Fruit fly (Drosophila melanogaster) whole organism, adult: Measurements from ENCODE around the gene Tango14.

Source experiments
- CG14711 ChIP-seq: fragments of 200-800 bp; sonication (Bioruptor generic); optimal IDR thresholded peaks from 2 replicates; lab custom pipeline; 2018; ENCODE audit warnings: missing biosample characterization, mild to moderate bottlenecking, missing genetic modification characterization, moderate library complexity
- CG1620 ChIP-seq: fragments of 200-800 bp; sonication (Bioruptor generic); optimal IDR thresholded peaks from 2 replicates; lab custom pipeline; 2016; ENCODE audit warnings: missing biosample characterization, missing genetic modification characterization
- bab1 ChIP-seq: fragments of 200-800 bp; sonication (Bioruptor generic); optimal IDR thresholded peaks from 3 replicates; lab custom pipeline; 2019; ENCODE audit warnings: missing biosample characterization, mild to moderate bottlenecking, missing genetic modification characterization, moderate library complexity
- kay ChIP-seq: fragments of 200-800 bp; sonication (Bioruptor generic); peaks from one replicate; lab custom pipeline; 2016; ENCODE audit warnings: missing biosample characterization, missing genetic modification characterization, borderline replicate concordance

dm6 chr2L:1128344-1128931 lies 30.0 kb upstream of the Tango14 start:
- no peak for TF ChIP-seq CG1620 (GFP tag; lab: Kevin White, UChicago)
- TF ChIP-seq kay = no peak
- TF ChIP-seq CG14711 (tag; lab: Kevin White, UChicago) = no peak
- TF ChIP-seq bab1 = no peak
